Fruit fly (Drosophila melanogaster): ENCODE results near the gene CG1265.

CG1265 gene

DNA sequence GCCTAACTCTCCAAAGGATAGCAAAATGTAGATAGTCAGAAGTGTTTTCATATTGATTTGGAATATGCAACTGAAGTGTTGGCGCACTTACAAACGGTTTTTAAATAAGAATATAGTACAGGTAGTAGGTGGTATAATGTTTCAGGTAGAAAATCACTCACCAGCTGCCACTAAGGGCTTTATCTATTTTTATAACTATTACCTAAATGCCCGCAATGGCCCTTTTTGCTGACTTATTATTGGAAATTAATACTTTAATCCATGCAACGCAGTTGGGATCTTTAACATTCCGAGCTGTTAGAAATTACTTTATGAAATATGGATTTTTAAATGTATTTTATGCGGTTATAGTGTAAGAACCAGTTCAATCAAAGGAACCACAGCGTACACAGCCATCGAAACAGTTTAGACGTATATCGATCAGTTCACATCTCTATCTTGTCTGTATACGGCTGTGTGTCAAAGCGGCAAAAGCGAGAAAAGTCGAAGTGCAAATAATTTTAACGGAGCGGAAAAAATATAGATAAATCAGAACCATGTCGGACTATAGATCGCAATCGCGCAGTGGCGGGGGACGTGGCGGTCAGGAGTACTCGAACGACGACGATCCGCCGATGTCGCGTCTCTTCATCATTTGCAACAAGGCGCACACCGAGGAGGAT is 29.0 kb downstream of the CG1265 start, which contains the start of the genes srw and CG1316 (continued):
- peak; percentile 53 for TF ChIP-seq CG2116 (GFP tag; optimal IDR thresholded peaks at IDR 0.05)
- TF ChIP-seq B-H2 (GFP tag; optimal IDR thresholded peaks at IDR 0.05), result peak; percentile 46
- TF ChIP-seq amos (GFP tag; IDR thresholded peaks at IDR 0.05; ENCODE audit: partially characterized antibody), result peak; percentile 50; the same call in 1 of the 2 replicates
- TF ChIP-seq Rfx (GFP tag; IDR thresholded peaks at IDR 0.05), result 0 out of 2 replicates have a peak, but pooled peaks have one; percentile 38
- TF ChIP-seq MBD-R2 (GFP tag; IDR thresholded peaks at IDR 0.05), result peak; percentile 75
- 0 out of 3 replicates have a peak, but pooled peaks have one; percentile 21 for TF ChIP-seq Optix (GFP tag; IDR thresholded peaks at IDR 0.05)
- TF ChIP-seq Sox102F (GFP tag; optimal IDR thresholded peaks at IDR 0.05), result no peak
- no peak for TF ChIP-seq Eip74EF (GFP tag; optimal IDR thresholded peaks at IDR 0.05)
- peak; percentile 17 for TF ChIP-seq Fer1 (GFP tag; optimal IDR thresholded peaks at IDR 0.05)
- TF ChIP-seq CG4282 (GFP tag; optimal IDR thresholded peaks at IDR 0.05), result no peak
- TF ChIP-seq pzg (GFP tag; optimal IDR thresholded peaks at IDR 0.05), result peak; percentile 60
- no peak for TF ChIP-seq crol (GFP tag; IDR thresholded peaks at IDR 0.05)
- peak; percentile 60 for TF ChIP-seq bbx (GFP tag; IDR thresholded peaks at IDR 0.05; ENCODE audit: partially characterized antibody)
- no peak for TF ChIP-seq CG8478 (optimal IDR thresholded peaks at IDR 0.05)
- peak; percentile 67 for TF ChIP-seq Myb (GFP tag; optimal IDR thresholded peaks at IDR 0.05)
- no peak for TF ChIP-seq grn (GFP tag; optimal IDR thresholded peaks at IDR 0.05)
- peak; percentile 74 for TF ChIP-seq Dref (GFP tag; IDR thresholded peaks at IDR 0.05)
- peak; percentile 55; the same call in 1 of the 3 replicates for TF ChIP-seq row (GFP tag; IDR thresholded peaks at IDR 0.05)
- no peak for TF ChIP-seq CG32532 (GFP tag; IDR thresholded peaks at IDR 0.05)
- no peak for TF ChIP-seq ap (GFP tag; IDR thresholded peaks at IDR 0.05)
- TF ChIP-seq unc-4 (GFP tag; IDR thresholded peaks at IDR 0.05; ENCODE audit: partially characterized antibody), result 0 out of 2 replicates have a peak, but pooled peaks have one; percentile 39
- peak; percentile 71 for TF ChIP-seq E2f2 (GFP tag; IDR thresholded peaks at IDR 0.05)
- TF ChIP-seq Sry-δ (GFP tag; optimal IDR thresholded peaks at IDR 0.05), result peak; percentile 81
- TF ChIP-seq trem (tag; optimal IDR thresholded peaks at IDR 0.05), result peak; percentile 50
- TF ChIP-seq slou (GFP tag; optimal IDR thresholded peaks at IDR 0.05), result no peak
- peak; percentile 49 for TF ChIP-seq CG13287 (GFP tag; IDR thresholded peaks at IDR 0.05; ENCODE audit: partially characterized antibody)
- TF ChIP-seq Ets65A (GFP tag), result peak; percentile 58
- TF ChIP-seq stwl (tag; optimal IDR thresholded peaks at IDR 0.05), result peak; percentile 23
- peak; percentile 12 for TF ChIP-seq lilli (GFP tag; optimal IDR thresholded peaks at IDR 0.05)
- no peak for TF ChIP-seq yki (optimal IDR thresholded peaks at IDR 0.05)
- peak; percentile 12 for TF ChIP-seq gfzf (GFP tag; optimal IDR thresholded peaks at IDR 0.05)
- peak; percentile 81 for TF ChIP-seq Med (GFP tag)
- TF ChIP-seq CG10147 (GFP tag; optimal IDR thresholded peaks at IDR 0.05), result no peak
- TF ChIP-seq CG10267 (tag; optimal IDR thresholded peaks at IDR 0.05), result peak; percentile 37
- no peak for TF ChIP-seq CG9876 (GFP tag; optimal IDR thresholded peaks at IDR 0.05)
- TF ChIP-seq CG14710 (tag; optimal IDR thresholded peaks at IDR 0.05), result peak; percentile 20
- no peak for TF ChIP-seq CG30403 (GFP tag; optimal IDR thresholded peaks at IDR 0.05)
- peak; percentile 32 for TF ChIP-seq CG30020 (tag; optimal IDR thresholded peaks at IDR 0.05)
- TF ChIP-seq CG9932 (GFP tag; IDR thresholded peaks at IDR 0.05), result no peak
- peak; percentile 56 for TF ChIP-seq CG4617 (GFP tag; optimal IDR thresholded peaks at IDR 0.05; ENCODE audit: borderline replicate concordance)
- TF ChIP-seq CG32767 (GFP tag; IDR thresholded peaks at IDR 0.05), result peak; percentile 99
- peak; percentile 4 for TF ChIP-seq CG34376 (GFP tag; optimal IDR thresholded peaks at IDR 0.05)
- TF ChIP-seq pan (optimal IDR thresholded peaks at IDR 0.05), result no peak
- no peak for TF ChIP-seq pan (GFP tag; optimal IDR thresholded peaks at IDR 0.05 in 1 of 2, IDR thresholded peaks at IDR 0.05 in 1 of 2)
- no peak for TF ChIP-seq CG12391 (tag; optimal IDR thresholded peaks at IDR 0.05)
- TF ChIP-seq CG16863 (GFP tag; optimal IDR thresholded peaks at IDR 0.05), result no peak
- no peak for TF ChIP-seq CG4707 (GFP tag; optimal IDR thresholded peaks at IDR 0.05)
- no peak for TF ChIP-seq Vsx1 (GFP tag; optimal IDR thresholded peaks at IDR 0.05)
- peak; percentile 26 for TF ChIP-seq sens (GFP tag)
- TF ChIP-seq CG8281 (tag; optimal IDR thresholded peaks at IDR 0.05), result no peak
